Fruit fly (Drosophila melanogaster): ENCODE measurements around the gene CG6660.

The CG6660 gene

DNA sequence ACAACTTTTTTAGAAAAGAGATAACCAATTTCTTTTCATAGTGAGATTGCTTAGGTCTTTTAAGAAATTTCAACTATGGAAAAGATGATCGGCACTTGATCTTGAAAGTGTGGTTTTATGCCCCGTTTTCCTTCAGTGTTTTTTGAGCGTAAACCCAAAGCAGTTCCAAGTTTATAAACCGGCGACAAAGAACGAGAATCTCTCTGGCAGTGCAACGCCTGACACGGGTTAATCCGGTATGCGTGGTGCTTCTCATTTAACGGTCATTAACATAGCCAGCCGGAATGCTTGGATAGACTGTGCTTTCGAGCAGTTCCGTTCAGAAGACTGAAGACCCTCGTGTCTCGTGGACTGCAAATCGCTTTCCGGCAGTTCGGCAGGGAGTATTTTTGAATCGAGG is at the start of gene CG6660:
Gene CG6660 (plus strand): TSS at position 301 of the 400 bp plus-strand sequence.
- TF ChIP-seq CG15710 (tag; optimal IDR thresholded peaks at IDR 0.05) (no peak), gl (tag; optimal IDR thresholded peaks at IDR 0.05) (no peak), Pif1B (GFP tag; optimal IDR thresholded peaks at IDR 0.05) (no peak), CG12605 (GFP tag; IDR thresholded peaks at IDR 0.05) (no peak), CG4496 (GFP tag; IDR thresholded peaks at IDR 0.05) (no peak), D1 (tag; optimal IDR thresholded peaks at IDR 0.05) (no peak), Snoo (tag; optimal IDR thresholded peaks at IDR 0.05) (no peak), CG14655 (GFP tag; optimal IDR thresholded peaks at IDR 0.05) (no peak), CG32121 (GFP tag; IDR thresholded peaks at IDR 0.05) (no peak), Ets98B (GFP tag; IDR thresholded peaks at IDR 0.05) (no peak), Pif1A (GFP tag; optimal IDR thresholded peaks at IDR 0.05) (no peak), rn (GFP tag; IDR thresholded peaks at IDR 0.05) (no peak), CG34367 (tag; optimal IDR thresholded peaks at IDR 0.05) (no peak), fd96Ca (GFP tag; IDR thresholded peaks at IDR 0.05) (no peak), CG13204 (GFP tag; optimal IDR thresholded peaks at IDR 0.05) (no peak)

dm6 chr3R:22877610-22878009 is 45.5 kb upstream of the CG6660 start:
- no peak for TF ChIP-seq CG14655 (GFP tag; optimal IDR thresholded peaks at IDR 0.05)
- TF ChIP-seq CG4496 (GFP tag; IDR thresholded peaks at IDR 0.05): no peak
- no peak for TF ChIP-seq fd96Ca (GFP tag; IDR thresholded peaks at IDR 0.05)
- no peak for TF ChIP-seq rn (GFP tag; IDR thresholded peaks at IDR 0.05)
- no peak for TF ChIP-seq Snoo (tag; optimal IDR thresholded peaks at IDR 0.05)
- no peak for TF ChIP-seq Pif1A (GFP tag; optimal IDR thresholded peaks at IDR 0.05)
- no peak for TF ChIP-seq CG13204 (GFP tag; optimal IDR thresholded peaks at IDR 0.05)
- TF ChIP-seq CG9948 (tag; optimal IDR thresholded peaks at IDR 0.05): no peak
- TF ChIP-seq Pif1B (GFP tag; optimal IDR thresholded peaks at IDR 0.05): no peak
- TF ChIP-seq CG12605 (GFP tag; IDR thresholded peaks at IDR 0.05): no peak
- no peak for TF ChIP-seq CG17806 (tag; optimal IDR thresholded peaks at IDR 0.05)
- TF ChIP-seq EcR (GFP tag; optimal IDR thresholded peaks at IDR 0.05): no peak
- TF ChIP-seq CG15710 (tag; optimal IDR thresholded peaks at IDR 0.05): no peak
- no peak for TF ChIP-seq CG8159 (tag; optimal IDR thresholded peaks at IDR 0.05)
- TF ChIP-seq CG10348 (GFP tag; IDR thresholded peaks at IDR 0.05): no peak
- no peak for TF ChIP-seq D1 (tag; optimal IDR thresholded peaks at IDR 0.05)

- TF ChIP-seq CG13204 (GFP tag; optimal IDR thresholded peaks at IDR 0.05): no peak
- no peak for TF ChIP-seq Snoo (tag; optimal IDR thresholded peaks at IDR 0.05)
- no peak for TF ChIP-seq CG15710 (tag; optimal IDR thresholded peaks at IDR 0.05)
- TF ChIP-seq D1 (tag; optimal IDR thresholded peaks at IDR 0.05): no peak
- TF ChIP-seq CG9948 (tag; optimal IDR thresholded peaks at IDR 0.05): no peak
- no peak for TF ChIP-seq fd96Ca (GFP tag; IDR thresholded peaks at IDR 0.05)
- no peak for TF ChIP-seq Pif1A (GFP tag; optimal IDR thresholded peaks at IDR 0.05)
- no peak for TF ChIP-seq Ets98B (GFP tag; IDR thresholded peaks at IDR 0.05)
Observed at dm6 chr3R:22878416-22878815, 44.7 kb upstream of the CG6660 start.

- no peak for TF ChIP-seq CG9948 (tag; optimal IDR thresholded peaks at IDR 0.05)
- TF ChIP-seq D1 (tag; optimal IDR thresholded peaks at IDR 0.05): no peak
- no peak for TF ChIP-seq CG4496 (GFP tag; IDR thresholded peaks at IDR 0.05)
- no peak for TF ChIP-seq gl (tag; optimal IDR thresholded peaks at IDR 0.05)
- TF ChIP-seq EcR (GFP tag; optimal IDR thresholded peaks at IDR 0.05): no peak
- no peak for TF ChIP-seq CG14655 (GFP tag; optimal IDR thresholded peaks at IDR 0.05)
- no peak for TF ChIP-seq Pif1A (GFP tag; optimal IDR thresholded peaks at IDR 0.05)
- no peak for TF ChIP-seq CG8159 (tag; optimal IDR thresholded peaks at IDR 0.05)
- TF ChIP-seq Snoo (tag; optimal IDR thresholded peaks at IDR 0.05): no peak
- no peak for TF ChIP-seq CG12605 (GFP tag; IDR thresholded peaks at IDR 0.05)
Observed at dm6 chr3R:22886832-22887231, 36.3 kb upstream of the CG6660 start.

dm6 chr3R:22889302-22889701 is 33.9 kb upstream of the CG6660 start:
- TF ChIP-seq CG12605 (GFP tag; IDR thresholded peaks at IDR 0.05) (no peak), rn (GFP tag; IDR thresholded peaks at IDR 0.05) (no peak), CG14655 (GFP tag; optimal IDR thresholded peaks at IDR 0.05) (no peak)

DNA sequence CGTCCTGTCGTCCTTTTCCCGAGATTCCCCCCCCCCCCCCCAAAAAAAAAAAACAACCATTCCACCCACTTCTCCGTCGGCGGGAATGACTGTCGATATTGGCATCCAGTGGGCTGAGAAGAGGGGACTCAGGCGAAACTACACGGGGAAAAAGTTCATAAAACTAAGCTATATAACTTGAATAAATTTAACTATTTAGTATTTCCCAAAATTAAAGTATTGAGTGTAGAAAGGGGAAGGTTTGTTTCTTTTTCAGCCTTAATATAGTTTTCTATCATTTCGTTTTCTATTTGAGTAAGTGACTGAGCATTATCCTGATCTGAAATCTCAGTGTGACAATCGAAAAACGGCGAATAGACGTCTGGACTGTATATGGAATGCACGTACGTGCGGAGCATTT is 31.4 kb upstream of the CG6660 start:
- TF ChIP-seq CG15710 (tag; optimal IDR thresholded peaks at IDR 0.05) (no peak), CG32121 (GFP tag; IDR thresholded peaks at IDR 0.05) (no peak), CG34367 (tag; optimal IDR thresholded peaks at IDR 0.05) (no peak), fd96Ca (GFP tag; IDR thresholded peaks at IDR 0.05) (no peak), CG4496 (GFP tag; IDR thresholded peaks at IDR 0.05) (no peak), Snoo (tag; optimal IDR thresholded peaks at IDR 0.05) (no peak), CG9948 (tag; optimal IDR thresholded peaks at IDR 0.05) (no peak), Pif1A (GFP tag; optimal IDR thresholded peaks at IDR 0.05) (no peak)

- TF ChIP-seq EcR (GFP tag; optimal IDR thresholded peaks at IDR 0.05): no peak
- no peak for TF ChIP-seq CG17806 (tag; optimal IDR thresholded peaks at IDR 0.05)
- no peak for TF ChIP-seq CG15710 (tag; optimal IDR thresholded peaks at IDR 0.05)
- no peak for TF ChIP-seq CG8159 (tag; optimal IDR thresholded peaks at IDR 0.05)
- TF ChIP-seq CG10348 (GFP tag; IDR thresholded peaks at IDR 0.05): no peak
- TF ChIP-seq CG4496 (GFP tag; IDR thresholded peaks at IDR 0.05): no peak
- TF ChIP-seq Pif1B (GFP tag; optimal IDR thresholded peaks at IDR 0.05): no peak
- TF ChIP-seq D1 (tag; optimal IDR thresholded peaks at IDR 0.05): no peak
- TF ChIP-seq CG14655 (GFP tag; optimal IDR thresholded peaks at IDR 0.05): no peak
- no peak for TF ChIP-seq Ets98B (GFP tag; IDR thresholded peaks at IDR 0.05)
- no peak for TF ChIP-seq Pif1A (GFP tag; optimal IDR thresholded peaks at IDR 0.05)
- TF ChIP-seq CG34367 (tag; optimal IDR thresholded peaks at IDR 0.05): no peak
- no peak for TF ChIP-seq CG32121 (GFP tag; IDR thresholded peaks at IDR 0.05)
- TF ChIP-seq CG12605 (GFP tag; IDR thresholded peaks at IDR 0.05): no peak
- no peak for TF ChIP-seq CG13204 (GFP tag; optimal IDR thresholded peaks at IDR 0.05)
Observed at dm6 chr3R:22895335-22895734, 27.8 kb upstream of the CG6660 start.

All from whole organism, pupa.